Worm (Caenorhabditis elegans) whole organism, late embryonic: ENCODE results near the gene T23E7.6.

Experiments
- C08G9.2 ChIP-seq: sonication (generic microtip); optimal IDR thresholded peaks from 2 replicates; lab custom pipeline; 2016; ENCODE audit warnings: mild to moderate bottlenecking, missing genetic modification characterization, moderate library complexity, missing compliant biosample characterization
- C38D4.7 ChIP-seq: fragments of 200-800 bp; sonication (Bioruptor generic); optimal IDR thresholded peaks from 2 replicates; lab custom pipeline; 2018; ENCODE audit warnings: mild to moderate bottlenecking, missing genetic modification characterization, moderate library complexity, missing compliant biosample characterization
- F13H6.1 ChIP-seq: sonication (generic microtip); optimal IDR thresholded peaks from 2 replicates; lab custom pipeline; 2016; ENCODE audit warnings: missing genetic modification characterization, missing compliant biosample characterization
- ahr-1 ChIP-seq: sonication (generic microtip); optimal IDR thresholded peaks from 2 replicates; lab custom pipeline; 2016; ENCODE audit warnings: missing genetic modification characterization, missing compliant biosample characterization
- ama-1 ChIP-seq: fragments of 150-350 bp; optimal IDR thresholded peaks from 2 replicates; lab custom pipeline; 2014
- ceh-14 ChIP-seq: sonication (generic microtip); optimal IDR thresholded peaks from 2 replicates; lab custom pipeline; 2016; ENCODE audit warnings: missing genotype, missing genetic modification characterization, missing compliant biosample characterization
- ceh-18 ChIP-seq: sonication (generic microtip); optimal IDR thresholded peaks from 2 replicates; lab custom pipeline; 2016; ENCODE audit warnings: missing genetic modification characterization, missing compliant biosample characterization
- ceh-19 ChIP-seq: fragments of 200-800 bp; sonication (Bioruptor generic); optimal IDR thresholded peaks from 2 replicates; lab custom pipeline; 2018; ENCODE audit warnings: mild to moderate bottlenecking, missing genetic modification characterization, missing compliant biosample characterization
- ceh-22 ChIP-seq: sonication (generic microtip); optimal IDR thresholded peaks from 2 replicates; lab custom pipeline; 2017; ENCODE audit warnings: missing biosample characterization, missing genetic modification characterization
- ceh-24 ChIP-seq: sonication (generic microtip); optimal IDR thresholded peaks from 2 replicates; lab custom pipeline; 2016; ENCODE audit warnings: mild to moderate bottlenecking, missing genetic modification characterization, missing compliant biosample characterization
- ceh-31 ChIP-seq: sonication (generic microtip); optimal IDR thresholded peaks from 2 replicates; lab custom pipeline; 2016; ENCODE audit warnings: missing genetic modification characterization, missing compliant biosample characterization
- ceh-34 ChIP-seq: sonication (generic microtip); optimal IDR thresholded peaks from 2 replicates; lab custom pipeline; 2016; ENCODE audit warnings: mild to moderate bottlenecking, missing genetic modification characterization, missing compliant biosample characterization
- dmd-4 ChIP-seq: sonication (generic microtip); optimal IDR thresholded peaks from 2 replicates; lab custom pipeline; 2016; ENCODE audit warnings: borderline replicate concordance, missing genetic modification characterization, missing compliant biosample characterization
- dve-1 ChIP-seq: sonication (generic microtip); optimal IDR thresholded peaks from 2 replicates; lab custom pipeline; 2017; ENCODE audit warnings: antibody characterized with exemption, mild to moderate bottlenecking, missing genetic modification characterization, missing compliant biosample characterization
- elt-2 ChIP-seq: sonication (generic microtip); optimal IDR thresholded peaks from 2 replicates; lab custom pipeline; 2016; ENCODE audit warnings: missing genetic modification reagents, missing genetic modification characterization, missing compliant biosample characterization
- elt-4 ChIP-seq: sonication (generic microtip); optimal IDR thresholded peaks from 2 replicates; lab custom pipeline; 2016; ENCODE audit warnings: missing genetic modification characterization, missing compliant biosample characterization
- eyg-1 ChIP-seq: sonication (generic microtip); optimal IDR thresholded peaks from 2 replicates; lab custom pipeline; 2016; ENCODE audit warnings: missing genotype, missing genetic modification characterization, missing compliant biosample characterization
- fkh-10 ChIP-seq: fragments of 150-350 bp; optimal IDR thresholded peaks from 2 replicates; lab custom pipeline; 2014; ENCODE audit warnings: missing biosample characterization, missing genetic modification reagents, missing genetic modification characterization
- fkh-6 ChIP-seq: sonication (generic microtip); optimal IDR thresholded peaks from 2 replicates; lab custom pipeline; 2016; ENCODE audit warnings: missing genetic modification characterization, missing compliant biosample characterization
- hlh-15 ChIP-seq: sonication (generic microtip); optimal IDR thresholded peaks from 2 replicates; lab custom pipeline; 2016; ENCODE audit warnings: missing genetic modification characterization, missing compliant biosample characterization
- hlh-6 ChIP-seq: sonication (generic microtip); optimal IDR thresholded peaks from 2 replicates; lab custom pipeline; 2016; ENCODE audit warnings: missing genotype, missing genetic modification characterization, missing compliant biosample characterization
- hlh-8 ChIP-seq: sonication (generic microtip); optimal IDR thresholded peaks from 2 replicates; lab custom pipeline; 2016; ENCODE audit warnings: missing genotype, missing genetic modification characterization, missing compliant biosample characterization
- lin-11 ChIP-seq: fragments of 200-800 bp; sonication (Bioruptor generic); optimal IDR thresholded peaks from 2 replicates; lab custom pipeline; 2018; ENCODE audit warnings: mild to moderate bottlenecking, missing genetic modification characterization, missing compliant biosample characterization
- nhr-11 ChIP-seq: fragments of 150-350 bp; optimal IDR thresholded peaks from 2 replicates; lab custom pipeline; 2014; ENCODE audit warnings: missing biosample characterization, missing genetic modification characterization
- nhr-232 ChIP-seq: sonication (generic microtip); optimal IDR thresholded peaks from 2 replicates; lab custom pipeline; 2016; ENCODE audit warnings: missing genetic modification characterization, missing compliant biosample characterization
- npax-4 ChIP-seq: sonication (generic microtip); optimal IDR thresholded peaks from 2 replicates; lab custom pipeline; 2016; ENCODE audit warnings: missing genetic modification characterization, missing compliant biosample characterization
- odd-2 ChIP-seq: sonication (generic microtip); optimal IDR thresholded peaks from 2 replicates; lab custom pipeline; 2017; ENCODE audit warnings: antibody characterized with exemption, mild to moderate bottlenecking, missing genetic modification characterization, missing compliant biosample characterization
- pag-3 ChIP-seq: sonication (generic microtip); optimal IDR thresholded peaks from 2 replicates; lab custom pipeline; 2016; ENCODE audit warnings: missing compliant biosample characterization, missing genetic modification characterization, borderline replicate concordance
- pat-9 ChIP-seq: fragments of 200-800 bp; sonication (Bioruptor generic); optimal IDR thresholded peaks from 2 replicates; lab custom pipeline; 2018; ENCODE audit warnings: mild to moderate bottlenecking, missing genetic modification characterization, moderate library complexity, missing compliant biosample characterization
- pha-4 ChIP-seq: fragments of 150-350 bp; optimal IDR thresholded peaks from 2 replicates; lab custom pipeline; 2018; ENCODE audit warnings: missing biosample characterization, missing genetic modification reagents, missing genetic modification characterization
- pqm-1 ChIP-seq: sonication (generic microtip); optimal IDR thresholded peaks from 2 replicates; lab custom pipeline; 2016; ENCODE audit warnings: missing genetic modification characterization, missing compliant biosample characterization
- ref-2 ChIP-seq: sonication (generic microtip); optimal IDR thresholded peaks from 2 replicates; lab custom pipeline; 2016; ENCODE audit warnings: missing genetic modification characterization, missing compliant biosample characterization
- sdc-2 ChIP-seq: sonication (generic microtip); optimal IDR thresholded peaks from 2 replicates; lab custom pipeline; 2016; ENCODE audit warnings: missing genotype, missing genetic modification characterization, missing compliant biosample characterization
- sox-2 ChIP-seq: fragments of 200-800 bp; sonication (Bioruptor generic); IDR thresholded peaks from 2 replicates; pipeline ENCODE4 v1.3.6; 2022; ENCODE audit warnings: missing genetic modification reagents, missing genetic modification characterization, missing compliant biosample characterization
- sox-4 ChIP-seq: sonication (generic microtip); optimal IDR thresholded peaks from 2 replicates; lab custom pipeline; 2017; ENCODE audit warnings: mild to moderate bottlenecking, missing genetic modification characterization, inconsistent platforms, missing compliant biosample characterization
- syd-9 ChIP-seq: sonication (generic microtip); optimal IDR thresholded peaks from 2 replicates; lab custom pipeline; 2016; ENCODE audit warnings: mild to moderate bottlenecking, missing genetic modification characterization, moderate library complexity, missing compliant biosample characterization
- tbx-2 ChIP-seq: sonication (generic microtip); optimal IDR thresholded peaks from 2 replicates; lab custom pipeline; 2016; ENCODE audit warnings: missing genetic modification characterization, missing compliant biosample characterization
- tbx-7 ChIP-seq: sonication (generic microtip); optimal IDR thresholded peaks from 2 replicates; lab custom pipeline; 2016; ENCODE audit warnings: missing genotype, missing genetic modification characterization, missing compliant biosample characterization
- ttx-3 ChIP-seq: sonication (generic microtip); optimal IDR thresholded peaks from 2 replicates; lab custom pipeline; 2016; ENCODE audit warnings: missing genetic modification reagents, missing genetic modification characterization, missing compliant biosample characterization
- unc-3 ChIP-seq, 2 experiments: fragments of 200-800 bp in 1 of 2; sonication (Bioruptor generic) in 1 of 2; sonication (generic microtip) in 1 of 2; conservative IDR thresholded peaks in 1 of 2; optimal IDR thresholded peaks in 1 of 2; 2 replicates each; pipeline versions ENCODE4 v1.3.6 to Lab custom; 2016 to 2022; ENCODE audit warnings: missing compliant biosample characterization in 2 of 2, missing genetic modification characterization in 2 of 2, missing genetic modification reagents in 1 of 2
- unc-55 ChIP-seq: sonication (generic microtip); optimal IDR thresholded peaks from 2 replicates; lab custom pipeline; 2017; ENCODE audit warnings: missing biosample characterization, missing genetic modification reagents, missing genetic modification characterization

Gene T23E7.6

DNA sequence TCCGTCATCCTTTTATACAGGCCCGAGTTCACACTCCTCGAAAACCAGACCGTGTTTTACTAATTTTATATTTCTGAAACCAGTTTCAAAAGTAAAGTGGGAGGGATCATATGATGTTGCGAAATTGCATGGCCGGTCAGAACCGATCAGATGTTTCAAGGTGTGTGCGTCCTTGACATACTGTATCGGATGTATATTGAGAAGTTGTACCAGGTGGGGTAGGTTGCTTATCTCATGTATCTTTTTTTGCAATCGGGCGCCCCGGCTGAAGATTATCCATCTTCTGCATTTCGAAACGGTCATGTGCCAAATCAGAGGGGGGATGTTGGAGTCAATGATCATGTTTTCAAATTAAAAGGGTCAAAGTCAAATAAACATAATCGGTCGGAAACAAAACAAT is at the start of gene T23E7.6:
Gene T23E7.6, minus strand, starts transcription at position 45 of the 400 bp plus-strand sequence.
- no peak for TF ChIP-seq tbx-7 (tag; lab: Kevin White, UChicago)
- no peak for TF ChIP-seq ceh-31 (tag; lab: Kevin White, UChicago)
- no peak for TF ChIP-seq unc-3 (GFP tag; conservative IDR thresholded peaks at IDR 0.05; lab: Robert Waterston, UW)
- no peak for TF ChIP-seq unc-3 (tag; optimal IDR thresholded peaks at IDR 0.05; lab: Kevin White, UChicago)
- TF ChIP-seq nhr-11 (tag; lab: Kevin White, UChicago), result no peak
- no peak for TF ChIP-seq fkh-6 (tag; lab: Kevin White, UChicago)
- TF ChIP-seq ceh-34 (tag; lab: Kevin White, UChicago), result no peak
- TF ChIP-seq ceh-19 (GFP tag; lab: Kevin White, UChicago), result no peak
- no peak for TF ChIP-seq fkh-10 (GFP tag; lab: Kevin White, UChicago)
- no peak for TF ChIP-seq sox-4 (tag; lab: Kevin White, UChicago)
- TF ChIP-seq odd-2 (tag; lab: Kevin White, UChicago), result no peak
- no peak for TF ChIP-seq dve-1
- TF ChIP-seq unc-55, result no peak
- TF ChIP-seq pat-9, result no peak
- no peak for TF ChIP-seq sox-2 (GFP tag; lab: Robert Waterston, UW)
- no peak for TF ChIP-seq pqm-1 (tag; lab: Kevin White, UChicago)
- no peak for TF ChIP-seq dmd-4 (tag; lab: Kevin White, UChicago)
- no peak for TF ChIP-seq tbx-2 (tag; lab: Kevin White, UChicago)
- no peak for TF ChIP-seq C08G9.2 (tag; lab: Kevin White, UChicago)
- TF ChIP-seq ref-2 (tag; lab: Kevin White, UChicago), result no peak
- TF ChIP-seq ceh-22, result no peak

DNA sequence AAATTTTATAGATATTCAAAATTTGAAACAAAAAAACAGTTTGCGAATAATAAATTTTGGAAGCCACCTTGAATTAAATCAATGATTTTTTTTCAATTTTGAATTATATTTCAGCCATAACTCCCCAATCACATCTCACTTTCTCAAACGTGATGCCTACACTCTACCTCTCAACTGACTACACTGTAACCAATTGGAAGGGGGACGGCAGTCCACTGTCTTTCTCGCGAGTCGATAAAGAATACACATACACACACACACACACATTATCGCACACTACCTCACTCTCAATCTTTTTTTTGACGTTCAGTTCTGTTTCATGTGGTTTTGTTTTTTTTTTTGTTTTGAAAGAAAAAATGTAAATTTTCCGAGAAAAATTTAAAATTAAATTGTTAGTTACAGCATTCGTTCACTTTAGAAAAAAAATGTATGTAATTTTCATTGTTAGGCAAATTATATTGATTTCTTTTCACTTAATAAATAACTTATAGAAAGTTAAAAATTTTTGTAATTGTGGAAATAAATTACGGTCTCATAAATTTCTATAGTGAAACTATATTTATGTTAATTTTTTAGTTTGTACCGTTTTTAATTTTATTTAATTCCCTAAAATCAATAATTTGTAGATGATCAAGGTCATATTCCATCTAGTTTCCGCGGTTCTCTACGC is 29.9 kb upstream of the T23E7.6 start, which contains the start of gene cTel55X.1:
Gene cTel55X.1, plus strand, starts transcription at position 620 of the 670 bp plus-strand sequence.
- TF ChIP-seq ceh-19 (GFP tag; lab: Kevin White, UChicago), result no peak
- TF ChIP-seq hlh-15 (tag; lab: Kevin White, UChicago), result no peak
- TF ChIP-seq ahr-1, result no peak
- no peak for TF ChIP-seq ceh-18 (tag; lab: Kevin White, UChicago)
- TF ChIP-seq syd-9, result no peak
- no peak for TF ChIP-seq nhr-232 (tag; lab: Kevin White, UChicago)
- no peak for TF ChIP-seq elt-4 (tag; lab: Kevin White, UChicago)
- TF ChIP-seq npax-4, result no peak
- TF ChIP-seq fkh-10 (GFP tag; lab: Kevin White, UChicago), result no peak
- no peak for TF ChIP-seq ceh-34 (tag; lab: Kevin White, UChicago)
- TF ChIP-seq eyg-1 (tag; lab: Kevin White, UChicago), result no peak
- no peak for TF ChIP-seq dve-1
- TF ChIP-seq ceh-24 (tag; lab: Kevin White, UChicago), result no peak
- TF ChIP-seq nhr-11 (tag; lab: Kevin White, UChicago), result no peak
- TF ChIP-seq ama-1, result no peak
- TF ChIP-seq ttx-3 (tag; lab: Kevin White, UChicago), result no peak
- no peak for TF ChIP-seq C38D4.7 (GFP tag; lab: Kevin White, UChicago)
- TF ChIP-seq hlh-6 (tag; lab: Kevin White, UChicago), result no peak
- TF ChIP-seq ceh-14 (tag; lab: Kevin White, UChicago), result no peak
- no peak for TF ChIP-seq sdc-2
- TF ChIP-seq, all 69 proteins: peak for 0

DNA sequence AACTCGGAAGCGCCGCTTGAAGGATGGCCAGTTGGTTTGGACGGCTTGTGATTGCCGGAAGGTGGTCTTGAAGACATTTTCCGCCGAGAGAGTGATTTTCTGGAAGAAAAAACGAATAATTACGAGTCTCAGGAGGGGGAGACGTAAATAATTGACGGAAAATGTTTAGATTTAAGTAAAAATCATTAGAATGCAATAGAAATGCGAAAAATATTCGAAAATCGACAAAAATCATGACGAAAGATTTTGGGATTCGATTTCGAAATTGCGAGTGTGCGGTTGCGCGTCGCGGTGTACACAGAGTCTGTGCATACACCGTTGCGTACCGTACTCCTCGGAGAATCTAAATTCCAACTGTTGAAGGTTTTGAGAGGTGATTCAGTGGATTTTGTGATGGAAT is 27.0 kb upstream of the T23E7.6 start, which contains the start of gene H11L12.1:
Gene H11L12.1, minus strand, starts transcription at position 101 of the 400 bp plus-strand sequence.
- TF ChIP-seq F13H6.1 (tag; lab: Kevin White, UChicago) (no peak), dve-1 (no peak), fkh-6 (tag; lab: Kevin White, UChicago) (no peak), pha-4 (tag; lab: Kevin White, UChicago) (no peak), syd-9 (no peak), elt-2 (tag; lab: Kevin White, UChicago) (no peak), ceh-31 (tag; lab: Kevin White, UChicago) (no peak), sdc-2 (no peak), nhr-232 (tag; lab: Kevin White, UChicago) (no peak), dmd-4 (tag; lab: Kevin White, UChicago) (no peak), pag-3 (tag; lab: Kevin White, UChicago) (no peak), sox-2 (GFP tag; lab: Robert Waterston, UW) (no peak), ahr-1 (no peak), hlh-8 (tag; lab: Kevin White, UChicago) (no peak), ceh-24 (tag; lab: Kevin White, UChicago) (no peak), pqm-1 (tag; lab: Kevin White, UChicago) (no peak), tbx-2 (tag; lab: Kevin White, UChicago) (no peak), ama-1 (no peak), odd-2 (tag; lab: Kevin White, UChicago) (no peak), lin-11 (tag; lab: Kevin White, UChicago) (no peak)
